Fruit fly (Drosophila melanogaster) Kc167 (cell line): ENCODE data around the gene CREG.

Experiments used
- Sin3A ChIP-seq: fragments of >200 bp; optimal IDR thresholded peaks from 2 replicates; lab custom pipeline; 2018; ENCODE audit warnings: missing external identifiers
- h ChIP-seq: fragments of >200 bp; optimal IDR thresholded peaks from 3 replicates; lab custom pipeline; 2018; ENCODE audit warnings: missing external identifiers
- insv ChIP-seq: fragments of >200 bp; optimal IDR thresholded peaks from 3 replicates; lab custom pipeline; 2018; ENCODE audit warnings: missing external identifiers
- psq ChIP-seq: fragments of >200 bp; optimal IDR thresholded peaks from 2 replicates; lab custom pipeline; 2017; ENCODE audit warnings: missing external identifiers

DNA sequence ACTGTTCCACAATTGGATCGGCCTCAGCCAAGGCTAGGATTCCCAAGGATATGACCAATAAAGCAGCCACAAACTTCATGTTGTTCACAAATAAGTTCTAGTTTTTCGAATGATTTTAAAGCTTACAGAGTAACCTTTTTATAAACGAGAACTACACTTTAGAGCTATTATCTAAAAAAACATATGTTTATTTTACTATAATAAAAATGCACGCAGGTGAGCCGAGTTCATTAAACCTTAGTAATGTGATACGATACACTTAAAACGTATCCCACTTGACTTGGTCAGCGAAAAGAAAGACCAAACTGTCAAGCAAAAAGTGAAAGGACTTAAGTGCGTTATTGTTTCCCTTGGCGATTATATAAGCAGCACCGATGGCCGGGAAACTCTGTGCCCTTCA lies 39.9 kb upstream of the CREG start, which contains the start of gene CG44090:
- TF ChIP-seq psq (no peak), h (lab: Kevin White, UChicago) (no peak), Sin3A (lab: Kevin White, UChicago) (no peak), insv (lab: Kevin White, UChicago) (no peak)
